Fruit fly (Drosophila melanogaster) whole organism, pupa: ENCODE results near the gene S-Lap3.

ENCODE experiments used
- Pif1B ChIP-seq: fragments of 200-800 bp; sonication (Bioruptor generic); optimal IDR thresholded peaks from 3 replicates; lab custom pipeline; 2016; ENCODE audit warnings: missing biosample characterization, missing genetic modification characterization
- fd96Ca ChIP-seq: fragments of 200-800 bp; sonication (Bioruptor generic); IDR thresholded peaks from 3 replicates; pipeline ENCODE4 v1.3.6; 2022; ENCODE audit warnings: missing biosample characterization, missing genetic modification characterization

- no peak for TF ChIP-seq Pif1B (GFP tag; lab: Kevin White, UChicago)
- TF ChIP-seq fd96Ca (GFP tag; lab: Robert Waterston, UW) = 0 out of 3 replicates have a peak, but pooled peaks have one; percentile 25
These were observed 39.6 kb downstream of the S-Lap3 start for dm6 chr3L:10504607-10505006.
